Fruit fly (Drosophila melanogaster) Kc167 (cell line): ENCODE measurements around the gene plh.

Experiments used
- Myc ChIP-seq: fragments of >200 bp; optimal IDR thresholded peaks from 2 replicates; lab custom pipeline; 2017; ENCODE audit warnings: missing external identifiers
- Sin3A ChIP-seq: fragments of >200 bp; optimal IDR thresholded peaks from 2 replicates; lab custom pipeline; 2018; ENCODE audit warnings: missing external identifiers
- h ChIP-seq: fragments of >200 bp; optimal IDR thresholded peaks from 3 replicates; lab custom pipeline; 2018; ENCODE audit warnings: missing external identifiers
- insv ChIP-seq: fragments of >200 bp; optimal IDR thresholded peaks from 3 replicates; lab custom pipeline; 2018; ENCODE audit warnings: missing external identifiers
- psq ChIP-seq: fragments of >200 bp; optimal IDR thresholded peaks from 2 replicates; lab custom pipeline; 2017; ENCODE audit warnings: missing external identifiers

dm6 chr3R:4986666-4987065 lies 24.2 kb downstream of the plh start:
- TF ChIP-seq insv = no peak
- TF ChIP-seq h (lab: Kevin White, UChicago) = no peak
- no peak for TF ChIP-seq Myc (lab: Kevin White, UChicago)
- TF ChIP-seq psq (lab: Kevin White, UChicago) = no peak
- TF ChIP-seq Sin3A (lab: Kevin White, UChicago) = no peak
